Fruit fly (Drosophila melanogaster) whole organism, embryonic: Measurements from ENCODE around the gene CG5715.

Experiments
- Atf3 ChIP-seq: fragments of 200-800 bp; sonication (Bioruptor generic); optimal IDR thresholded peaks from 3 replicates; lab custom pipeline; 2016; ENCODE audit warnings: missing biosample characterization, missing genetic modification characterization
- CG10147 ChIP-seq: fragments of 200-800 bp; sonication (Bioruptor generic); optimal IDR thresholded peaks from 2 replicates; lab custom pipeline; 2019; ENCODE audit warnings: missing biosample characterization, mild to moderate bottlenecking, missing genetic modification characterization, moderate library complexity
- CG10274 ChIP-seq: fragments of 200-800 bp; sonication (Bioruptor generic); optimal IDR thresholded peaks from 3 replicates; lab custom pipeline; 2017; ENCODE audit warnings: missing biosample characterization, mild to moderate bottlenecking, missing genetic modification characterization
- CG11504 ChIP-seq: fragments of 200-800 bp; sonication (Bioruptor generic); optimal IDR thresholded peaks from 3 replicates; lab custom pipeline; 2019; ENCODE audit warnings: missing biosample characterization, mild to moderate bottlenecking, missing genetic modification characterization, moderate library complexity
- CG12155 ChIP-seq: fragments of 200-800 bp; sonication (Bioruptor generic); optimal IDR thresholded peaks from 3 replicates; lab custom pipeline; 2016; ENCODE audit warnings: missing biosample characterization, missing genetic modification characterization
- CG1233 ChIP-seq: fragments of 200-800 bp; sonication (Bioruptor generic); optimal IDR thresholded peaks from 4 replicates; lab custom pipeline; 2018; ENCODE audit warnings: missing biosample characterization, mild to moderate bottlenecking, missing genetic modification characterization
- CG13894 ChIP-seq: fragments of 200-800 bp; sonication (Bioruptor generic); optimal IDR thresholded peaks from 3 replicates; lab custom pipeline; 2018; ENCODE audit warnings: missing biosample characterization, mild to moderate bottlenecking, missing genetic modification characterization, moderate library complexity
- CG17912 ChIP-seq: fragments of 200-800 bp; sonication (Bioruptor generic); optimal IDR thresholded peaks from 2 replicates; lab custom pipeline; 2018; ENCODE audit warnings: missing biosample characterization, mild to moderate bottlenecking, missing genetic modification characterization
- CG18011 ChIP-seq: fragments of 200-800 bp; sonication (Bioruptor generic); optimal IDR thresholded peaks from 2 replicates; lab custom pipeline; 2017; ENCODE audit warnings: missing biosample characterization, missing genetic modification characterization, mild to moderate bottlenecking, moderate library complexity, missing genotype
- CG18476 ChIP-seq: fragments of 200-800 bp; sonication (Bioruptor generic); optimal IDR thresholded peaks from 2 replicates; lab custom pipeline; 2016; ENCODE audit warnings: missing biosample characterization, mild to moderate bottlenecking, missing genetic modification characterization
- CG31441 ChIP-seq: fragments of 200-800 bp; sonication (Bioruptor generic); IDR thresholded peaks from 2 replicates; pipeline ENCODE4 v1.3.6; 2022; ENCODE audit warnings: missing biosample characterization, missing genetic modification characterization
- CG3838 ChIP-seq: fragments of 200-800 bp; sonication (Bioruptor generic); optimal IDR thresholded peaks from 3 replicates; lab custom pipeline; 2016; ENCODE audit warnings: missing biosample characterization, missing genetic modification characterization
- CG4820 ChIP-seq: fragments of 200-800 bp; sonication (Bioruptor generic); optimal IDR thresholded peaks from 3 replicates; lab custom pipeline; 2016; ENCODE audit warnings: missing biosample characterization, missing genetic modification characterization
- CG6254 ChIP-seq: fragments of 200-800 bp; sonication (Bioruptor generic); optimal IDR thresholded peaks from 3 replicates; lab custom pipeline; 2017; ENCODE audit warnings: mild to moderate bottlenecking, missing biosample characterization, missing genetic modification reagents, missing genetic modification characterization
- CG6689 ChIP-seq: fragments of 200-800 bp; sonication (Bioruptor generic); IDR thresholded peaks from 2 replicates; pipeline ENCODE4 v1.3.6; 2022; ENCODE audit warnings: missing biosample characterization, missing genetic modification characterization
- CG7786 ChIP-seq: fragments of 200-800 bp; sonication (Bioruptor generic); optimal IDR thresholded peaks from 2 replicates; lab custom pipeline; 2016; ENCODE audit warnings: missing biosample characterization, missing genetic modification characterization
- CG8765 ChIP-seq: fragments of 200-800 bp; sonication (Bioruptor generic); IDR thresholded peaks from 2 replicates; pipeline ENCODE4 v1.3.6; 2022; ENCODE audit warnings: missing biosample characterization, missing genetic modification characterization
- CG9215 ChIP-seq: fragments of 200-800 bp; sonication (Bioruptor generic); IDR thresholded peaks from 2 replicates; pipeline ENCODE4 v1.3.6; 2022; ENCODE audit warnings: missing biosample characterization, missing genetic modification characterization
- CkIIα-i1 ChIP-seq: fragments of 200-800 bp; sonication (Bioruptor generic); IDR thresholded peaks from 2 replicates; pipeline ENCODE4 v1.3.6; 2022; ENCODE audit warnings: missing biosample characterization, missing genetic modification characterization
- Hr51 ChIP-seq, 2 experiments: fragments of 200-800 bp; sonication (Bioruptor generic); optimal IDR thresholded peaks; 2 replicates in 1 of 2; 3 replicates in 1 of 2; lab custom pipeline; 2016 to 2018; ENCODE audit warnings: missing biosample characterization in 2 of 2, missing genetic modification characterization in 2 of 2, mild to moderate bottlenecking in 1 of 2, moderate library complexity in 1 of 2
- MESR4 ChIP-seq: fragments of 200-800 bp; sonication (Bioruptor generic); optimal IDR thresholded peaks from 2 replicates; lab custom pipeline; 2018; ENCODE audit warnings: missing biosample characterization, mild to moderate bottlenecking, missing genetic modification characterization, moderate library complexity
- Meics ChIP-seq: fragments of 200-800 bp; sonication (Bioruptor generic); optimal IDR thresholded peaks from 2 replicates; lab custom pipeline; 2017; ENCODE audit warnings: missing biosample characterization, mild to moderate bottlenecking, missing genetic modification characterization
- Nf-YA ChIP-seq: fragments of 200-800 bp; sonication (Bioruptor generic); IDR thresholded peaks from 2 replicates; pipeline ENCODE4 v1.3.6; 2022; ENCODE audit warnings: missing biosample characterization, missing genetic modification characterization
- Vsx1 ChIP-seq: fragments of 200-800 bp; sonication (Bioruptor generic); optimal IDR thresholded peaks from 2 replicates; lab custom pipeline; 2017; ENCODE audit warnings: missing biosample characterization, mild to moderate bottlenecking, missing genetic modification characterization, missing genetic modification reagents
- aop ChIP-seq: fragments of 200-800 bp; sonication (Bioruptor generic); IDR thresholded peaks from 2 replicates; pipeline ENCODE4 v1.3.6; 2022; ENCODE audit warnings: missing biosample characterization, missing genetic modification characterization
- ap ChIP-seq: fragments of 200-800 bp; sonication (Bioruptor generic); IDR thresholded peaks from 2 replicates; pipeline ENCODE4 v1.3.6; 2022; ENCODE audit warnings: missing biosample characterization, missing genetic modification characterization
- br ChIP-seq: fragments of >200 bp; optimal IDR thresholded peaks from 2 replicates; lab custom pipeline; 2017
- ci ChIP-seq: fragments of 200-800 bp; sonication (Bioruptor generic); IDR thresholded peaks from 3 replicates; pipeline ENCODE4 v1.3.6; 2022; ENCODE audit warnings: missing biosample characterization, missing genetic modification characterization
- crc ChIP-seq: fragments of 200-800 bp; sonication (Bioruptor generic); optimal IDR thresholded peaks from 2 replicates; lab custom pipeline; 2016; ENCODE audit warnings: missing biosample characterization, missing genetic modification characterization
- crol ChIP-seq: fragments of 200-800 bp; sonication (Bioruptor generic); IDR thresholded peaks from 2 replicates; pipeline ENCODE4 v1.3.6; 2022; ENCODE audit warnings: missing biosample characterization, missing genetic modification characterization
- emc ChIP-seq: fragments of 200-800 bp; sonication (Bioruptor generic); optimal IDR thresholded peaks from 2 replicates; lab custom pipeline; 2016; ENCODE audit warnings: missing biosample characterization, missing genetic modification characterization
- exex ChIP-seq: fragments of 200-800 bp; sonication (Bioruptor generic); optimal IDR thresholded peaks from 4 replicates; lab custom pipeline; 2018; ENCODE audit warnings: missing biosample characterization, mild to moderate bottlenecking, missing genetic modification characterization, moderate library complexity
- gsb-n ChIP-seq: fragments of 200-800 bp; sonication (Bioruptor generic); optimal IDR thresholded peaks from 3 replicates; lab custom pipeline; 2018; ENCODE audit warnings: missing biosample characterization, mild to moderate bottlenecking, missing genetic modification characterization
- gt ChIP-seq: fragments of 200-800 bp; sonication (Bioruptor generic); IDR thresholded peaks from 2 replicates; pipeline ENCODE4 v1.3.6; 2022; ENCODE audit warnings: missing biosample characterization, missing genetic modification characterization
- jumu ChIP-seq: fragments of 200-800 bp; sonication (Bioruptor generic); optimal IDR thresholded peaks from 3 replicates; lab custom pipeline; 2016; ENCODE audit warnings: missing biosample characterization, missing genetic modification characterization
- kni ChIP-seq: fragments of 200-800 bp; sonication (Bioruptor generic); optimal IDR thresholded peaks from 3 replicates; lab custom pipeline; 2017; ENCODE audit warnings: mild to moderate bottlenecking, missing biosample characterization, missing genetic modification reagents, missing genetic modification characterization
- nerfin-1 ChIP-seq: fragments of 200-800 bp; sonication (Bioruptor generic); optimal IDR thresholded peaks from 3 replicates; lab custom pipeline; 2019; ENCODE audit warnings: missing biosample characterization, mild to moderate bottlenecking, missing genetic modification characterization, moderate library complexity
- org-1 ChIP-seq: fragments of 200-800 bp; sonication (Bioruptor generic); optimal IDR thresholded peaks from 2 replicates; lab custom pipeline; 2017; ENCODE audit warnings: missing biosample characterization, missing genetic modification characterization
- otp ChIP-seq: fragments of 200-800 bp; sonication (Bioruptor generic); IDR thresholded peaks from 3 replicates; pipeline ENCODE4, ENCODE4 v1.3.6; 2022; ENCODE audit warnings: missing biosample characterization, missing genetic modification characterization
- phol ChIP-seq: fragments of 200-800 bp; sonication (Bioruptor generic); optimal IDR thresholded peaks from 3 replicates; lab custom pipeline; 2018; ENCODE audit warnings: missing biosample characterization, mild to moderate bottlenecking, missing genetic modification characterization, moderate library complexity
- repo ChIP-seq: fragments of 200-800 bp; sonication (Bioruptor generic); optimal IDR thresholded peaks from 2 replicates; lab custom pipeline; 2016; ENCODE audit warnings: missing biosample characterization, missing genetic modification characterization
- scrt ChIP-seq: fragments of 200-800 bp; sonication (Bioruptor generic); optimal IDR thresholded peaks from 2 replicates; lab custom pipeline; 2018; ENCODE audit warnings: missing biosample characterization, mild to moderate bottlenecking, missing genetic modification characterization, moderate library complexity
- sima ChIP-seq: fragments of 200-800 bp; sonication (Bioruptor generic); optimal IDR thresholded peaks from 2 replicates; lab custom pipeline; 2016; ENCODE audit warnings: missing biosample characterization, missing genetic modification characterization
- slbo ChIP-seq: fragments of 200-800 bp; sonication (Bioruptor generic); IDR thresholded peaks from 2 replicates; pipeline ENCODE4 v1.3.6; 2022; ENCODE audit warnings: missing biosample characterization, missing genetic modification characterization
- tll ChIP-seq, 2 experiments: fragments of 200-800 bp in 1 of 2; fragments of >200 bp in 1 of 2; sonication (Bioruptor generic) in 1 of 2; optimal IDR thresholded peaks; 2 replicates each; lab custom pipeline; 2017 to 2019; ENCODE audit warnings: missing biosample characterization in 2 of 2, missing genetic modification characterization in 2 of 2, mild to moderate bottlenecking in 1 of 2, moderate library complexity in 1 of 2
- unc-4 ChIP-seq: fragments of 200-800 bp; sonication (Bioruptor generic); IDR thresholded peaks from 2 replicates; pipeline ENCODE4 v1.3.6; 2022; ENCODE audit warnings: missing biosample characterization, missing genetic modification characterization; ENCODE audit not compliant: partially characterized antibody
- yki ChIP-seq: fragments of >200 bp; optimal IDR thresholded peaks from 3 replicates; lab custom pipeline; 2018
- zf30C ChIP-seq: fragments of 200-800 bp; sonication (Bioruptor generic); optimal IDR thresholded peaks from 3 replicates; lab custom pipeline; 2018; ENCODE audit warnings: missing biosample characterization, mild to moderate bottlenecking, missing genetic modification characterization
- zfh2 ChIP-seq: fragments of 200-800 bp; sonication (Bioruptor generic); optimal IDR thresholded peaks from 2 replicates; lab custom pipeline; 2016; ENCODE audit warnings: missing biosample characterization, missing genetic modification characterization

CG5715 gene

dm6 chr3R:24276104-24277008 lies 17.8 kb downstream of the CG5715 start, which contains the start of gene Orct (continued):
- TF ChIP-seq phol (tag; lab: Kevin White, UChicago) (peak; percentile 73), CG1233 (GFP tag; lab: Kevin White, UChicago) (peak; percentile 79), CG9215 (GFP tag; lab: Robert Waterston, UW) (peak; percentile 76), Vsx1 (GFP tag; lab: Kevin White, UChicago) (peak; percentile 43), br (lab: Kevin White, UChicago) (no peak), scrt (peak; percentile 75), CkIIα-i1 (GFP tag; lab: Robert Waterston, UW) (no peak), CG7786 (GFP tag; lab: Kevin White, UChicago) (peak; percentile 68), CG12155 (peak; percentile 70), ap (GFP tag; lab: Robert Waterston, UW) (no peak), emc (GFP tag; lab: Kevin White, UChicago) (peak; percentile 27), kni (no peak), CG18011 (peak; percentile 54), sima (GFP tag; lab: Kevin White, UChicago) (no peak), nerfin-1 (peak; percentile 54), org-1 (GFP tag; lab: Kevin White, UChicago) (peak; percentile 80), jumu (GFP tag; lab: Kevin White, UChicago) (peak; percentile 59), yki (lab: Kevin White, UChicago) (no peak), crc (GFP tag; lab: Kevin White, UChicago) (peak; percentile 2), CG18476 (GFP tag; lab: Kevin White, UChicago) (peak; percentile 51), CG3838 (peak; percentile 37), CG4820 (peak; percentile 45), gsb-n (peak; percentile 54), CG10147 (GFP tag; lab: Kevin White, UChicago) (peak; percentile 86), crol (GFP tag; lab: Robert Waterston, UW) (peak; percentile 59; the same call in 1 of the 2 replicates), Meics (peak; percentile 91), ci (GFP tag; lab: Robert Waterston, UW) (no peak; the same call in 1 of the 3 replicates), Nf-YA (GFP tag; lab: Robert Waterston, UW) (no peak; the same call in 1 of the 2 replicates), slbo (GFP tag; lab: Robert Waterston, UW) (peak; percentile 84), gt (GFP tag; lab: Robert Waterston, UW) (no peak), CG6254 (peak; percentile 44), unc-4 (GFP tag; lab: Robert Waterston, UW) (no peak), CG6689 (GFP tag; lab: Robert Waterston, UW) (peak; percentile 57), CG8765 (GFP tag; lab: Robert Waterston, UW) (peak; percentile 22; the same call in 1 of the 2 replicates), tll (GFP tag; optimal IDR thresholded peaks at IDR 0.05; lab: Kevin White, UChicago) (no peak), repo (GFP tag; lab: Kevin White, UChicago) (no peak), otp (GFP tag; lab: Robert Waterston, UW) (peak; percentile 32; the same call in 1 of the 3 replicates), exex (peak; percentile 71), zf30C (GFP tag; lab: Kevin White, UChicago) (no peak), CG13894 (tag; lab: Kevin White, UChicago) (peak; percentile 64), aop (GFP tag; lab: Robert Waterston, UW) (no peak), Hr51 (GFP tag; optimal IDR thresholded peaks at IDR 0.05; lab: Kevin White, UChicago) (peak; percentile 57 to 82), CG11504 (tag; lab: Kevin White, UChicago) (peak; percentile 85), zfh2 (GFP tag; lab: Kevin White, UChicago) (peak; percentile 87), Atf3 (peak; percentile 43), CG31441 (GFP tag; lab: Robert Waterston, UW) (peak; percentile 73), CG17912 (GFP tag; lab: Kevin White, UChicago) (no peak), MESR4 (no peak), CG10274 (GFP tag; lab: Kevin White, UChicago) (peak; percentile 57)
